Worm (Caenorhabditis elegans) whole organism, late embryonic: ENCODE measurements around the gene clec-63.

Experiments
- C38D4.7 ChIP-seq: fragments of 200-800 bp; sonication (Bioruptor generic); optimal IDR thresholded peaks from 2 replicates; lab custom pipeline; 2018; ENCODE audit warnings: mild to moderate bottlenecking, missing genetic modification characterization, moderate library complexity, missing compliant biosample characterization
- K02D7.2 ChIP-seq: sonication (generic microtip); optimal IDR thresholded peaks from 2 replicates; lab custom pipeline; 2017; ENCODE audit warnings: mild to moderate bottlenecking, missing genetic modification characterization, missing compliant biosample characterization
- ahr-1 ChIP-seq: sonication (generic microtip); optimal IDR thresholded peaks from 2 replicates; lab custom pipeline; 2016; ENCODE audit warnings: missing genetic modification characterization, missing compliant biosample characterization
- ama-1 ChIP-seq: fragments of 150-350 bp; optimal IDR thresholded peaks from 2 replicates; lab custom pipeline; 2014
- ceh-14 ChIP-seq: sonication (generic microtip); optimal IDR thresholded peaks from 2 replicates; lab custom pipeline; 2016; ENCODE audit warnings: missing genotype, missing genetic modification characterization, missing compliant biosample characterization
- ceh-30 ChIP-seq: fragments of 150-350 bp; optimal IDR thresholded peaks from 2 replicates; lab custom pipeline; 2014; ENCODE audit warnings: missing biosample characterization, missing genetic modification characterization
- ceh-31 ChIP-seq: sonication (generic microtip); optimal IDR thresholded peaks from 2 replicates; lab custom pipeline; 2016; ENCODE audit warnings: missing genetic modification characterization, missing compliant biosample characterization
- ceh-34 ChIP-seq: sonication (generic microtip); optimal IDR thresholded peaks from 2 replicates; lab custom pipeline; 2016; ENCODE audit warnings: mild to moderate bottlenecking, missing genetic modification characterization, missing compliant biosample characterization
- ceh-9 ChIP-seq: sonication (generic microtip); optimal IDR thresholded peaks from 2 replicates; lab custom pipeline; 2016; ENCODE audit warnings: mild to moderate bottlenecking, missing genetic modification characterization, inconsistent platforms, missing compliant biosample characterization
- che-1 ChIP-seq: sonication (generic microtip); optimal IDR thresholded peaks from 2 replicates; lab custom pipeline; 2016; ENCODE audit warnings: mild to moderate bottlenecking, missing genetic modification characterization, missing compliant biosample characterization
- elt-2 ChIP-seq: sonication (generic microtip); optimal IDR thresholded peaks from 2 replicates; lab custom pipeline; 2016; ENCODE audit warnings: missing genetic modification reagents, missing genetic modification characterization, missing compliant biosample characterization
- elt-4 ChIP-seq: sonication (generic microtip); optimal IDR thresholded peaks from 2 replicates; lab custom pipeline; 2016; ENCODE audit warnings: missing genetic modification characterization, missing compliant biosample characterization
- ets-4 ChIP-seq: sonication (generic microtip); optimal IDR thresholded peaks from 2 replicates; lab custom pipeline; 2016; ENCODE audit warnings: missing genetic modification characterization, missing compliant biosample characterization
- eyg-1 ChIP-seq: sonication (generic microtip); optimal IDR thresholded peaks from 2 replicates; lab custom pipeline; 2016; ENCODE audit warnings: missing genotype, missing genetic modification characterization, missing compliant biosample characterization
- fax-1 ChIP-seq: sonication (generic microtip); optimal IDR thresholded peaks from 2 replicates; lab custom pipeline; 2016; ENCODE audit warnings: missing genotype, missing genetic modification characterization, missing compliant biosample characterization
- fkh-6 ChIP-seq: sonication (generic microtip); optimal IDR thresholded peaks from 2 replicates; lab custom pipeline; 2016; ENCODE audit warnings: missing genetic modification characterization, missing compliant biosample characterization
- gmeb-2 ChIP-seq: sonication (generic microtip); optimal IDR thresholded peaks from 2 replicates; lab custom pipeline; 2016; ENCODE audit warnings: missing genetic modification characterization, inconsistent platforms, missing compliant biosample characterization
- hlh-6 ChIP-seq: sonication (generic microtip); optimal IDR thresholded peaks from 2 replicates; lab custom pipeline; 2016; ENCODE audit warnings: missing genotype, missing genetic modification characterization, missing compliant biosample characterization
- lim-6 ChIP-seq: sonication (generic microtip); optimal IDR thresholded peaks from 2 replicates; lab custom pipeline; 2016; ENCODE audit warnings: missing genetic modification characterization, missing compliant biosample characterization
- lin-11 ChIP-seq: fragments of 200-800 bp; sonication (Bioruptor generic); optimal IDR thresholded peaks from 2 replicates; lab custom pipeline; 2018; ENCODE audit warnings: mild to moderate bottlenecking, missing genetic modification characterization, missing compliant biosample characterization
- madf-2 ChIP-seq: sonication (generic microtip); optimal IDR thresholded peaks from 2 replicates; lab custom pipeline; 2017; ENCODE audit warnings: missing genetic modification characterization, missing compliant biosample characterization
- mec-3 ChIP-seq: sonication (generic microtip); optimal IDR thresholded peaks from 2 replicates; lab custom pipeline; 2016; ENCODE audit warnings: borderline replicate concordance, missing genetic modification characterization, missing compliant biosample characterization
- nfya-1 ChIP-seq: sonication (generic microtip); optimal IDR thresholded peaks from 2 replicates; lab custom pipeline; 2017; ENCODE audit warnings: missing genetic modification characterization, mild to moderate bottlenecking, missing compliant biosample characterization, antibody characterized with exemption, moderate library complexity
- nhr-11 ChIP-seq: fragments of 150-350 bp; optimal IDR thresholded peaks from 2 replicates; lab custom pipeline; 2014; ENCODE audit warnings: missing biosample characterization, missing genetic modification characterization
- nhr-232 ChIP-seq: sonication (generic microtip); optimal IDR thresholded peaks from 2 replicates; lab custom pipeline; 2016; ENCODE audit warnings: missing genetic modification characterization, missing compliant biosample characterization
- npax-4 ChIP-seq: sonication (generic microtip); optimal IDR thresholded peaks from 2 replicates; lab custom pipeline; 2016; ENCODE audit warnings: missing genetic modification characterization, missing compliant biosample characterization
- pag-3 ChIP-seq: sonication (generic microtip); optimal IDR thresholded peaks from 2 replicates; lab custom pipeline; 2016; ENCODE audit warnings: missing compliant biosample characterization, missing genetic modification characterization, borderline replicate concordance
- pax-1 ChIP-seq: fragments of 150-350 bp; optimal IDR thresholded peaks from 2 replicates; lab custom pipeline; 2014; ENCODE audit warnings: missing biosample characterization, missing genetic modification characterization
- pros-1 ChIP-seq: fragments of 150-350 bp; optimal IDR thresholded peaks from 2 replicates; lab custom pipeline; 2014; ENCODE audit warnings: missing biosample characterization, missing genetic modification reagents, missing genetic modification characterization
- ref-2 ChIP-seq: sonication (generic microtip); optimal IDR thresholded peaks from 2 replicates; lab custom pipeline; 2016; ENCODE audit warnings: missing genetic modification characterization, missing compliant biosample characterization
- sdc-2 ChIP-seq: sonication (generic microtip); optimal IDR thresholded peaks from 2 replicates; lab custom pipeline; 2016; ENCODE audit warnings: missing genotype, missing genetic modification characterization, missing compliant biosample characterization
- sox-2 ChIP-seq: fragments of 200-800 bp; sonication (Bioruptor generic); IDR thresholded peaks from 2 replicates; pipeline ENCODE4 v1.3.6; 2022; ENCODE audit warnings: missing genetic modification reagents, missing genetic modification characterization, missing compliant biosample characterization
- syd-9 ChIP-seq: sonication (generic microtip); optimal IDR thresholded peaks from 2 replicates; lab custom pipeline; 2016; ENCODE audit warnings: mild to moderate bottlenecking, missing genetic modification characterization, moderate library complexity, missing compliant biosample characterization
- tbx-7 ChIP-seq: sonication (generic microtip); optimal IDR thresholded peaks from 2 replicates; lab custom pipeline; 2016; ENCODE audit warnings: missing genotype, missing genetic modification characterization, missing compliant biosample characterization
- unc-3 ChIP-seq, 2 experiments: fragments of 200-800 bp in 1 of 2; sonication (Bioruptor generic) in 1 of 2; sonication (generic microtip) in 1 of 2; conservative IDR thresholded peaks in 1 of 2; optimal IDR thresholded peaks in 1 of 2; 2 replicates each; pipeline versions ENCODE4 v1.3.6 to Lab custom; 2016 to 2022; ENCODE audit warnings: missing compliant biosample characterization in 2 of 2, missing genetic modification characterization in 2 of 2, missing genetic modification reagents in 1 of 2
- unc-42 ChIP-seq: sonication (generic microtip); optimal IDR thresholded peaks from 2 replicates; lab custom pipeline; 2016; ENCODE audit warnings: missing genotype, missing genetic modification characterization, missing compliant biosample characterization
- unc-55 ChIP-seq: sonication (generic microtip); optimal IDR thresholded peaks from 2 replicates; lab custom pipeline; 2017; ENCODE audit warnings: missing biosample characterization, missing genetic modification reagents, missing genetic modification characterization

Gene clec-63

ce11 chrII:12892407-12892806 is 3.0 kb upstream of the clec-63 start:
- TF ChIP-seq sdc-2 (tag; lab: Kevin White, UChicago) = no peak
- TF ChIP-seq nhr-11 (tag; lab: Kevin White, UChicago) = no peak
- TF ChIP-seq ama-1 (lab: Kevin White, UChicago) = no peak
- TF ChIP-seq mec-3 (tag; lab: Kevin White, UChicago) = no peak
- TF ChIP-seq npax-4 (tag; lab: Kevin White, UChicago) = no peak
- no peak for TF ChIP-seq syd-9
- no peak for TF ChIP-seq ref-2 (tag; lab: Kevin White, UChicago)
- no peak for TF ChIP-seq ets-4 (tag; lab: Kevin White, UChicago)
- TF ChIP-seq che-1 (tag; lab: Kevin White, UChicago) = no peak
- TF ChIP-seq nfya-1 (tag; lab: Kevin White, UChicago) = no peak
- TF ChIP-seq pax-1 (tag; lab: Kevin White, UChicago) = no peak
- TF ChIP-seq hlh-6 = no peak
- TF ChIP-seq fax-1 (tag; lab: Kevin White, UChicago) = no peak
- TF ChIP-seq gmeb-2 (tag; lab: Kevin White, UChicago) = no peak
- TF ChIP-seq madf-2 (tag; lab: Kevin White, UChicago) = no peak
- TF ChIP-seq ahr-1 = no peak
- TF ChIP-seq ceh-9 (tag; lab: Kevin White, UChicago) = no peak

- TF ChIP-seq lim-6 (tag; lab: Kevin White, UChicago) (no peak), nhr-232 (tag; lab: Kevin White, UChicago) (no peak), C38D4.7 (GFP tag; lab: Kevin White, UChicago) (no peak), unc-3 (GFP tag; conservative IDR thresholded peaks at IDR 0.05; lab: Robert Waterston, UW) (no peak), unc-3 (tag; optimal IDR thresholded peaks at IDR 0.05; lab: Kevin White, UChicago) (no peak), eyg-1 (tag; lab: Kevin White, UChicago) (no peak), unc-55 (no peak), elt-4 (tag; lab: Kevin White, UChicago) (no peak), syd-9 (no peak), elt-2 (no peak)
These were observed 1.2 kb downstream of the clec-63 start for ce11 chrII:12896666-12897065.

- TF ChIP-seq pag-3 (tag; lab: Kevin White, UChicago) (no peak), elt-2 (no peak), fkh-6 (no peak), lin-11 (tag; lab: Kevin White, UChicago) (no peak), ceh-14 (no peak), ceh-34 (tag; lab: Kevin White, UChicago) (no peak), che-1 (tag; lab: Kevin White, UChicago) (no peak), C38D4.7 (GFP tag; lab: Kevin White, UChicago) (no peak), ref-2 (tag; lab: Kevin White, UChicago) (no peak), sox-2 (GFP tag; lab: Robert Waterston, UW) (no peak), pros-1 (tag; lab: Kevin White, UChicago) (no peak), ceh-30 (tag; lab: Kevin White, UChicago) (no peak), ahr-1 (no peak), ceh-31 (no peak), nhr-11 (tag; lab: Kevin White, UChicago) (no peak)
These were observed 1.9 kb downstream of the clec-63 start for ce11 chrII:12897361-12897760.

ce11 chrII:12897942-12898341 is 2.5 kb downstream of the clec-63 start, which contains the start of gene clec-64:
clec-64 (plus strand) TSS chrII:12898242.
- TF ChIP-seq nfya-1 (tag; lab: Kevin White, UChicago) (no peak), K02D7.2 (tag; lab: Kevin White, UChicago) (no peak), npax-4 (tag; lab: Kevin White, UChicago) (no peak), fax-1 (tag; lab: Kevin White, UChicago) (no peak), tbx-7 (tag; lab: Kevin White, UChicago) (no peak), unc-42 (no peak)
